Worm (Caenorhabditis elegans): ENCODE measurements around the gene F19G12.3.

Gene F19G12.3

ce11 chrX:1473794-1474193 lies 49.2 kb downstream of the F19G12.3 start:
- TF ChIP-seq nhr-129 (tag; optimal IDR thresholded peaks at IDR 0.05) = no peak
- no peak for TF ChIP-seq blmp-1 (tag; optimal IDR thresholded peaks at IDR 0.05; ENCODE audit: insufficient read depth)
- no peak for TF ChIP-seq nhr-10 (tag; optimal IDR thresholded peaks at IDR 0.05)
- TF ChIP-seq nhr-11 (tag; optimal IDR thresholded peaks at IDR 0.05) = no peak
- TF ChIP-seq nhr-6 (tag; optimal IDR thresholded peaks at IDR 0.05) = no peak
- no peak for TF ChIP-seq gmeb-1 (tag; optimal IDR thresholded peaks at IDR 0.05)
- no peak for TF ChIP-seq peb-1 (tag; optimal IDR thresholded peaks at IDR 0.05)
- no peak for TF ChIP-seq nhr-12 (tag; optimal IDR thresholded peaks at IDR 0.05)
- TF ChIP-seq Y55F3AM.14 (GFP tag; optimal IDR thresholded peaks at IDR 0.05) = no peak
- no peak for TF ChIP-seq lin-11 (tag; optimal IDR thresholded peaks at IDR 0.05)
- no peak for TF ChIP-seq unc-62 (GFP tag; optimal IDR thresholded peaks at IDR 0.05)
- TF ChIP-seq lin-39 (tag; optimal IDR thresholded peaks at IDR 0.05) = no peak
- no peak for TF ChIP-seq ama-1 (optimal IDR thresholded peaks at IDR 0.05)
- TF ChIP-seq dmd-4 (tag; optimal IDR thresholded peaks at IDR 0.05) = no peak
- no peak for TF ChIP-seq snpc-4 (tag; optimal IDR thresholded peaks at IDR 0.05)
- no peak for TF ChIP-seq nhr-25 (tag; optimal IDR thresholded peaks at IDR 0.05)
- TF ChIP-seq sem-4 (tag; optimal IDR thresholded peaks at IDR 0.05) = no peak

Data from whole organism, L2 larva.